Worm (Caenorhabditis elegans) whole organism, L1 larva: ENCODE data around the gene F33E11.3.

Experiments used
- aha-1 ChIP-seq: fragments of 150-350 bp; optimal IDR thresholded peaks from 2 replicates; lab custom pipeline; 2014; ENCODE audit warnings: missing biosample characterization, missing genetic modification characterization
- ceh-82 ChIP-seq, 3 experiments: fragments of 150-350 bp in 1 of 3; sonication (generic microtip) in 2 of 3; optimal IDR thresholded peaks; 2 replicates each; lab custom pipeline; 2014 to 2017; ENCODE audit warnings: missing biosample characterization in 3 of 3, missing genetic modification characterization in 3 of 3
- ces-1 ChIP-seq: fragments of 150-350 bp; optimal IDR thresholded peaks from 2 replicates; lab custom pipeline; 2014; ENCODE audit warnings: missing biosample characterization, missing genetic modification reagents, missing genetic modification characterization
- dpl-1 ChIP-seq, 3 experiments: fragments of 150-350 bp in 2 of 3; sonication (generic microtip) in 1 of 3; optimal IDR thresholded peaks; 2 replicates each; lab custom pipeline; 2014 to 2017; ENCODE audit warnings: missing biosample characterization in 3 of 3, missing genetic modification characterization in 3 of 3, missing genetic modification reagents in 3 of 3
- jun-1 ChIP-seq: fragments of 150-350 bp; optimal IDR thresholded peaks from 2 replicates; lab custom pipeline; 2014; ENCODE audit warnings: missing biosample characterization, missing genetic modification reagents, missing genetic modification characterization
- lin-39 ChIP-seq: fragments of 150-350 bp; optimal IDR thresholded peaks from 2 replicates; lab custom pipeline; 2014; ENCODE audit warnings: missing biosample characterization, missing genetic modification reagents, missing genetic modification characterization
- nhr-20 ChIP-seq: sonication (generic microtip); optimal IDR thresholded peaks from 2 replicates; lab custom pipeline; 2016; ENCODE audit warnings: mild to moderate bottlenecking, missing genetic modification characterization, missing compliant biosample characterization
- nhr-76 ChIP-seq: sonication (generic microtip); optimal IDR thresholded peaks from 2 replicates; lab custom pipeline; 2017; ENCODE audit warnings: missing biosample characterization, missing genetic modification characterization
- nhr-77 ChIP-seq: fragments of 150-350 bp; optimal IDR thresholded peaks from 2 replicates; lab custom pipeline; 2014; ENCODE audit warnings: missing biosample characterization, missing genetic modification characterization
- pag-3 ChIP-seq: sonication (generic microtip); optimal IDR thresholded peaks from 2 replicates; lab custom pipeline; 2017; ENCODE audit warnings: missing genetic modification characterization, mild to moderate bottlenecking, missing compliant biosample characterization, antibody characterized with exemption, borderline replicate concordance; ENCODE audit not compliant: insufficient read depth
- skn-1 ChIP-seq: fragments of 150-350 bp; optimal IDR thresholded peaks from 2 replicates; lab custom pipeline; 2014; ENCODE audit warnings: missing biosample characterization, missing genetic modification characterization
- snu-23 ChIP-seq: sonication (generic microtip); optimal IDR thresholded peaks from 2 replicates; lab custom pipeline; 2016; ENCODE audit warnings: missing genetic modification characterization, missing compliant biosample characterization
- tbx-2 ChIP-seq: sonication (generic microtip); optimal IDR thresholded peaks from 2 replicates; lab custom pipeline; 2016; ENCODE audit warnings: missing genetic modification characterization, missing compliant biosample characterization
- ztf-4 ChIP-seq: fragments of 150-350 bp; optimal IDR thresholded peaks from 2 replicates; lab custom pipeline; 2014; ENCODE audit warnings: missing biosample characterization, missing genetic modification characterization

- no peak for TF ChIP-seq tbx-2 (tag; lab: Kevin White, UChicago)
- no peak for TF ChIP-seq pag-3 (tag; lab: Kevin White, UChicago)
- TF ChIP-seq snu-23 (GFP tag; lab: Kevin White, UChicago), result no peak
- TF ChIP-seq aha-1 (tag; lab: Kevin White, UChicago), result no peak
- TF ChIP-seq ceh-82 (tag; optimal IDR thresholded peaks at IDR 0.05; lab: Kevin White, UChicago), result no peak
- TF ChIP-seq nhr-76 (tag; lab: Kevin White, UChicago), result no peak
- no peak for TF ChIP-seq lin-39 (tag; lab: Kevin White, UChicago)
- no peak for TF ChIP-seq nhr-77
- TF ChIP-seq skn-1 (tag; lab: Kevin White, UChicago), result no peak
- no peak for TF ChIP-seq dpl-1 (GFP tag; optimal IDR thresholded peaks at IDR 0.05; lab: Kevin White, UChicago)
- TF ChIP-seq ztf-4 (tag; lab: Kevin White, UChicago), result no peak
- TF ChIP-seq nhr-20 (tag; lab: Kevin White, UChicago), result no peak
- TF ChIP-seq ces-1 (GFP tag; lab: Kevin White, UChicago), result no peak
- no peak for TF ChIP-seq jun-1 (tag; lab: Kevin White, UChicago)
Measured at ce11 chrV:350822-351221, 46.3 kb upstream of the F33E11.3 start.
